Fruit fly (Drosophila melanogaster): ENCODE measurements around the gene CG2126.

Gene CG2126

DNA sequence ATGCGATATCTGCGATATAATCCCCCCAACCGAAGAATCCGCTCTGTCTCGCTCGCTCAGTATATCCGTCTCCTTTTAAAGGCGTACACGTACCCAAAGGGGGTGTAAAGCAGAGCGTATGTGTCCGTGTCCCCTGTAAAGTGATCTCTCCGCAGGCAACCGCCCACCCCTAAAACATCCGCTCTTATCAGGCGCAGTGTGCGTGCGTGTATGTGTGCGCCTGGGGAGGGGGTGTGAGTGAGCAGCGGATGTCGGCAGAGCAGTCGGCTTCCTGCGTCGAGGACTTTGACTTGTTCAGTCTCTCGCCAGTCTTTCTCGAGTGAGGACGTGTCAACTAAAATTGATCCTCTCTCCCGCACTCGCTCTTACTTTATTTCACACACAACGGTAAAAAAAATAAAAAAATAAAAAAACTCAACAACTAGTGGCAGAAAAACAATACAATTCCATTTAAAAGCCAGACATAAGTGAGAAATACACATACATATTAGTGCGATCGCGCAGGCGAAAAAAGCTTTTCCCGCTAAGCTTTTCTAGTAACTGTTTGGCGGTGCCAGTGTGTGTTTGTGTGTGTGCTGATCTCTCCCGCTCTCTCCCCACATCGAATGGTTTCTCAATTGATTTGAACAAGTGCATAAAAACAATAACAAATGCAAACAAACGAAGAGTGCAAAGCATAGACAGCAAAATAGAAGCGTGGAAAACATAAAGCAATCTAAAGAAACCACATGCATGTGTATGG is 50.8 kb downstream of the CG2126 start (continued):
- TF ChIP-seq Pdp1 (GFP tag; optimal IDR thresholded peaks at IDR 0.05), result no peak
- no peak for TF ChIP-seq ara (GFP tag; IDR thresholded peaks at IDR 0.05)
- no peak for TF ChIP-seq luna (GFP tag; optimal IDR thresholded peaks at IDR 0.05)
- peak; percentile 59; the same call in 1 of the 2 replicates for TF ChIP-seq CG4360 (GFP tag; IDR thresholded peaks at IDR 0.05)
- TF ChIP-seq CG6791 (GFP tag; IDR thresholded peaks at IDR 0.05; ENCODE audit: partially characterized antibody), result no peak
- TF ChIP-seq BtbVII (GFP tag; optimal IDR thresholded peaks at IDR 0.05), result no peak
- no peak for TF ChIP-seq scrt (GFP tag; optimal IDR thresholded peaks at IDR 0.05)
- TF ChIP-seq Bgb (GFP tag; IDR thresholded peaks at IDR 0.05; ENCODE audit: partially characterized antibody), result 0 out of 2 replicates have a peak, but pooled peaks have one; percentile 18
- no peak for TF ChIP-seq Xrp1 (GFP tag; IDR thresholded peaks at IDR 0.05)
- TF ChIP-seq CG6813 (GFP tag; optimal IDR thresholded peaks at IDR 0.05), result no peak
- TF ChIP-seq CG1233 (GFP tag; optimal IDR thresholded peaks at IDR 0.05), result peak; percentile 5
- TF ChIP-seq CG17361 (GFP tag; IDR thresholded peaks at IDR 0.05), result no peak
- TF ChIP-seq bab2 (GFP tag; optimal IDR thresholded peaks at IDR 0.05), result no peak
- TF ChIP-seq tx (GFP tag; optimal IDR thresholded peaks at IDR 0.05), result no peak
- no peak for TF ChIP-seq Gsc (GFP tag; IDR thresholded peaks at IDR 0.05)
- no peak for TF ChIP-seq Hsf (GFP tag; optimal IDR thresholded peaks at IDR 0.05)
- no peak for TF ChIP-seq ken (GFP tag; IDR thresholded peaks at IDR 0.05)
- TF ChIP-seq CG5953 (GFP tag; IDR thresholded peaks at IDR 0.05), result no peak
- TF ChIP-seq CG3407 (GFP tag; optimal IDR thresholded peaks at IDR 0.05), result no peak
- TF ChIP-seq chn (GFP tag; optimal IDR thresholded peaks at IDR 0.05), result peak; percentile 64
- no peak for TF ChIP-seq CrebB (tag; optimal IDR thresholded peaks at IDR 0.05)
- TF ChIP-seq CG1024 (GFP tag; IDR thresholded peaks at IDR 0.05), result no peak
- TF ChIP-seq CG11247 (GFP tag; IDR thresholded peaks at IDR 0.05), result no peak
- no peak for TF ChIP-seq lov (optimal IDR thresholded peaks at IDR 0.05)
- TF ChIP-seq lov (GFP tag; IDR thresholded peaks at IDR 0.05), result peak; percentile 32; the same call in 2 of the 3 replicates
- TF ChIP-seq pb (GFP tag; optimal IDR thresholded peaks at IDR 0.05), result no peak
- no peak for TF ChIP-seq fd102C (GFP tag; optimal IDR thresholded peaks at IDR 0.05)
- TF ChIP-seq CG6254 (GFP tag; optimal IDR thresholded peaks at IDR 0.05), result peak; percentile 5
- TF ChIP-seq CG11456 (GFP tag; IDR thresholded peaks at IDR 0.05), result no peak
- TF ChIP-seq Doc2 (GFP tag; IDR thresholded peaks at IDR 0.05), result no peak
- no peak for TF ChIP-seq CG3838 (GFP tag; optimal IDR thresholded peaks at IDR 0.05)
- TF ChIP-seq pnt (GFP tag; optimal IDR thresholded peaks at IDR 0.05), result no peak
- TF ChIP-seq lmd (GFP tag; IDR thresholded peaks at IDR 0.05), result no peak
- TF ChIP-seq CG17186 (GFP tag; optimal IDR thresholded peaks at IDR 0.05), result no peak
- 0 out of 4 replicates have a peak, but pooled peaks have one; percentile 55 for TF ChIP-seq chinmo (GFP tag; IDR thresholded peaks at IDR 0.05; ENCODE audit: partially characterized antibody)
- TF ChIP-seq Neu2 (GFP tag; optimal IDR thresholded peaks at IDR 0.05; ENCODE audit: borderline replicate concordance), result no peak
- no peak for TF ChIP-seq Gug (GFP tag; IDR thresholded peaks at IDR 0.05)
- TF ChIP-seq CG13424 (tag; optimal IDR thresholded peaks at IDR 0.05), result no peak
- no peak for TF ChIP-seq CG15479 (GFP tag; optimal IDR thresholded peaks at IDR 0.05)
- TF ChIP-seq CG4328 (GFP tag; optimal IDR thresholded peaks at IDR 0.05), result no peak
- no peak for TF ChIP-seq CG4854 (GFP tag; optimal IDR thresholded peaks at IDR 0.05)
- TF ChIP-seq gfzf (GFP tag; optimal IDR thresholded peaks at IDR 0.05), result no peak
- no peak for TF ChIP-seq ham (GFP tag; IDR thresholded peaks at IDR 0.05)
- TF ChIP-seq crol (GFP tag; IDR thresholded peaks at IDR 0.05), result peak; percentile 71
- 0 out of 2 replicates have a peak, but pooled peaks have one; percentile 15 for TF ChIP-seq Scr (GFP tag; IDR thresholded peaks at IDR 0.05; ENCODE audit: partially characterized antibody)
- TF ChIP-seq schlank (tag; optimal IDR thresholded peaks at IDR 0.05), result no peak
- no peak for TF ChIP-seq CG13296 (GFP tag; optimal IDR thresholded peaks at IDR 0.05)
- TF ChIP-seq sd (tag; optimal IDR thresholded peaks at IDR 0.05), result no peak
- TF ChIP-seq CG18476 (GFP tag; optimal IDR thresholded peaks at IDR 0.05), result no peak
- TF ChIP-seq CG10431 (GFP tag; optimal IDR thresholded peaks at IDR 0.05), result no peak

All from whole organism, embryonic.